Worm (Caenorhabditis elegans) whole organism, L4 larva: ENCODE results near the gene Y82E9BL.1.
"Not testable (repeated sequence)": the region's sequence is repeated elsewhere in the genome, so short reads cannot be mapped to it uniquely, and the experiment has no call there.

Experiments used
- F49E8.2 ChIP-seq: sonication (generic microtip); optimal IDR thresholded peaks from 2 replicates; lab custom pipeline; 2016; ENCODE audit warnings: missing compliant biosample characterization, mild to moderate bottlenecking, missing genetic modification characterization, borderline replicate concordance
- T20F7.1 ChIP-seq: fragments of 200-800 bp; sonication (Bioruptor generic); optimal IDR thresholded peaks from 2 replicates; lab custom pipeline; 2018; ENCODE audit warnings: mild to moderate bottlenecking, missing genetic modification characterization, missing compliant biosample characterization
- aly-2 ChIP-seq: sonication (generic microtip); optimal IDR thresholded peaks from 2 replicates; lab custom pipeline; 2018; ENCODE audit warnings: missing biosample characterization, missing genetic modification characterization
- cey-2 ChIP-seq: sonication (generic microtip); optimal IDR thresholded peaks from 3 replicates; lab custom pipeline; 2017; ENCODE audit warnings: missing genetic modification characterization, mild to moderate bottlenecking, missing compliant biosample characterization, antibody characterized with exemption, borderline replicate concordance; ENCODE audit not compliant: insufficient read depth
- dmd-9 ChIP-seq: fragments of 200-800 bp; sonication (Bioruptor generic); IDR thresholded peaks from 2 replicates; pipeline ENCODE4 v1.3.6; 2022; ENCODE audit warnings: missing genetic modification reagents, missing genetic modification characterization, missing compliant biosample characterization
- fos-1 ChIP-seq: fragments of 150-350 bp; optimal IDR thresholded peaks from 2 replicates; lab custom pipeline; 2014; ENCODE audit warnings: missing biosample characterization, missing genetic modification characterization
- mdl-1 ChIP-seq, 2 experiments: fragments of 150-350 bp in 1 of 2; sonication (generic microtip) in 1 of 2; optimal IDR thresholded peaks; 2 replicates each; lab custom pipeline; 2014 to 2017; ENCODE audit warnings: missing biosample characterization in 2 of 2, missing genetic modification characterization in 2 of 2
- nhr-28 ChIP-seq: fragments of 150-350 bp; optimal IDR thresholded peaks from 2 replicates; lab custom pipeline; 2014; ENCODE audit warnings: missing biosample characterization, missing genetic modification characterization
- snpc-1.2 ChIP-seq: fragments of 200-800 bp; sonication (Bioruptor generic); IDR thresholded peaks from 2 replicates; pipeline ENCODE4 v1.3.6; 2022; ENCODE audit warnings: missing genetic modification reagents, missing genetic modification characterization, missing compliant biosample characterization

- not testable (repeated sequence) for TF ChIP-seq fos-1 (tag; lab: Kevin White, UChicago); nhr-28 (tag; lab: Kevin White, UChicago); F49E8.2 (tag; lab: Kevin White, UChicago); dmd-9; snpc-1.2; cey-2 (tag; lab: Kevin White, UChicago); mdl-1 (tag; optimal IDR thresholded peaks at IDR 0.05; lab: Kevin White, UChicago); aly-2 (tag; lab: Kevin White, UChicago); T20F7.1 (GFP tag; lab: Kevin White, UChicago)
These were observed 20.3 kb upstream of the Y82E9BL.1 start, which contains the start of gene Y82E9BR.10 for ce11 chrIII:1375491-1375890.
